Fruit fly (Drosophila melanogaster) whole organism, embryonic: ENCODE data around the gene Fign.

Source experiments
- CG11247 ChIP-seq: fragments of 200-800 bp; sonication (Bioruptor generic); IDR thresholded peaks from 2 replicates; pipeline ENCODE4 v1.3.6; 2022; ENCODE audit warnings: missing biosample characterization, missing genetic modification characterization
- CG33213 ChIP-seq: fragments of 200-800 bp; sonication (Bioruptor generic); optimal IDR thresholded peaks from 3 replicates; lab custom pipeline; 2016; ENCODE audit warnings: missing biosample characterization, missing genetic modification characterization
- Side ChIP-seq: fragments of 200-800 bp; sonication (Bioruptor generic); optimal IDR thresholded peaks from 2 replicates; lab custom pipeline; 2016; ENCODE audit warnings: missing biosample characterization, missing genetic modification characterization
- bigmax ChIP-seq: fragments of 200-800 bp; sonication (Bioruptor generic); optimal IDR thresholded peaks from 2 replicates; lab custom pipeline; 2018; ENCODE audit warnings: missing biosample characterization, mild to moderate bottlenecking, missing genetic modification characterization

dm6 chr2L:3338566-3339215 lies 19.0 kb upstream of the Fign start:
- peak; percentile 81 for TF ChIP-seq Side (GFP tag; lab: Kevin White, UChicago)
- TF ChIP-seq CG11247 (GFP tag; lab: Robert Waterston, UW): peak; percentile 62
- TF ChIP-seq bigmax (GFP tag; lab: Kevin White, UChicago): no peak
- peak; percentile 75 for TF ChIP-seq CG33213 (GFP tag; lab: Kevin White, UChicago)
